Worm (Caenorhabditis elegans) whole organism, mixed stage, embryonic: ENCODE data around the gene F55A11.11.

ENCODE experiments used
- mep-1 ChIP-seq: fragments of 150-350 bp; optimal IDR thresholded peaks from 2 replicates; lab custom pipeline; 2017; ENCODE audit warnings: missing biosample characterization, missing genetic modification reagents, missing genetic modification characterization, inconsistent platforms
- nhr-237 ChIP-seq: fragments of 150-350 bp; optimal IDR thresholded peaks from 2 replicates; lab custom pipeline; 2014; ENCODE audit warnings: missing biosample characterization, missing genetic modification characterization
- sem-2 ChIP-seq: fragments of 200-800 bp; sonication (Bioruptor generic); optimal IDR thresholded peaks from 2 replicates; lab custom pipeline; 2018; ENCODE audit warnings: mild to moderate bottlenecking, missing genetic modification characterization, missing compliant biosample characterization

F55A11.11 gene

DNA sequence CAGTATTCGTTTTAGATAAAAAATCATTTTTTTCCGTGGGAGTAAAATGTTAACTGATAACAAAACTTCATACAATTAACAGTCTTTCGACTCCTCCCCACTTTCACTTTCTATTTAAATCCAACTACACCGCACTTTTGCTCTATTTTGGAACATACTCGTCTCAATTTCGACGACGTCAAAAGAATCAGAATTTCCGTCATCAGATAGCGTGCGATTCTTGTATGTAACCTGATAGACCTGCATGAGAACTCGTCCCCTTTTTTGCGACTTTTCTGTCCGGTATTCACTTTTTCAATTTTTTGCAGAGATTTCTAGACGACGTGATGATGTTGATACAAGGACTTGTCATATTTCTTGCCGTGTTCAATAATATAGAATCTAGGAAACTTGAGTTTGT is 50.4 kb downstream of the F55A11.11 start, which contains the start of gene pho-8:
Gene pho-8, plus strand, starts transcription at position 301 of the 400 bp plus-strand sequence.
- no peak for TF ChIP-seq mep-1 (tag; lab: Kevin White, UChicago)
- TF ChIP-seq sem-2 (GFP tag; lab: Kevin White, UChicago) = no peak
- TF ChIP-seq nhr-237 (tag; lab: Kevin White, UChicago) = no peak
